Worm (Caenorhabditis elegans) whole organism, L1 larva: Measurements from ENCODE around the gene gmap-3.

Experiments
- C04F5.9 ChIP-seq: sonication (generic microtip); optimal IDR thresholded peaks from 2 replicates; lab custom pipeline; 2016; ENCODE audit warnings: missing genetic modification characterization, missing compliant biosample characterization
- C34B4.2 ChIP-seq: sonication (generic microtip); optimal IDR thresholded peaks from 2 replicates; lab custom pipeline; 2017; ENCODE audit warnings: mild to moderate bottlenecking, missing genetic modification characterization, missing compliant biosample characterization
- F16B12.6 ChIP-seq: fragments of 150-350 bp; optimal IDR thresholded peaks from 2 replicates; lab custom pipeline; 2014; ENCODE audit warnings: missing biosample characterization, missing genetic modification characterization
- Y116A8C.19 ChIP-seq: sonication (generic microtip); optimal IDR thresholded peaks from 2 replicates; lab custom pipeline; 2016; ENCODE audit warnings: missing compliant biosample characterization, missing genetic modification characterization, borderline replicate concordance
- aha-1 ChIP-seq: fragments of 150-350 bp; optimal IDR thresholded peaks from 2 replicates; lab custom pipeline; 2014; ENCODE audit warnings: missing biosample characterization, missing genetic modification characterization
- ama-1 ChIP-seq: fragments of 150-350 bp; optimal IDR thresholded peaks from 2 replicates; lab custom pipeline; 2014
- blmp-1 ChIP-seq: fragments of 150-350 bp; optimal IDR thresholded peaks from 2 replicates; lab custom pipeline; 2014; ENCODE audit warnings: missing biosample characterization, missing genetic modification characterization
- ceh-63 ChIP-seq: fragments of 200-800 bp; sonication (Bioruptor generic); optimal IDR thresholded peaks from 2 replicates; lab custom pipeline; 2018; ENCODE audit warnings: mild to moderate bottlenecking, missing genetic modification characterization, missing compliant biosample characterization
- ceh-90 ChIP-seq: sonication (generic microtip); optimal IDR thresholded peaks from 2 replicates; lab custom pipeline; 2016; ENCODE audit warnings: missing genetic modification characterization, missing compliant biosample characterization
- dpl-1 ChIP-seq, 3 experiments: fragments of 150-350 bp in 2 of 3; sonication (generic microtip) in 1 of 3; optimal IDR thresholded peaks; 2 replicates each; lab custom pipeline; 2014 to 2017; ENCODE audit warnings: missing biosample characterization in 3 of 3, missing genetic modification characterization in 3 of 3, missing genetic modification reagents in 3 of 3
- efl-1 ChIP-seq, 4 experiments: fragments of 150-350 bp; optimal IDR thresholded peaks in 3 of 4; peaks in 1 of 4; 1 replicate in 1 of 4; 2 replicates in 3 of 4; lab custom pipeline; 2014; ENCODE audit warnings: missing biosample characterization in 2 of 4, missing genetic modification characterization in 2 of 4, missing genetic modification reagents in 2 of 4
- efl-3 ChIP-seq: fragments of 200-800 bp; sonication (Bioruptor generic); optimal IDR thresholded peaks from 2 replicates; lab custom pipeline; 2018; ENCODE audit warnings: mild to moderate bottlenecking, missing genetic modification characterization, missing compliant biosample characterization
- egl-13 ChIP-seq: sonication (generic microtip); optimal IDR thresholded peaks from 2 replicates; lab custom pipeline; 2016; ENCODE audit warnings: missing genotype, missing genetic modification reagents, missing genetic modification characterization, missing compliant biosample characterization
- elt-2 ChIP-seq: sonication (generic microtip); optimal IDR thresholded peaks from 2 replicates; lab custom pipeline; 2016; ENCODE audit warnings: missing genetic modification characterization, mild to moderate bottlenecking, inconsistent platforms, missing compliant biosample characterization, missing genetic modification reagents
- elt-3 ChIP-seq, 6 experiments: fragments of 150-350 bp in 1 of 6; sonication (generic microtip); optimal IDR thresholded peaks; 2 replicates each; lab custom pipeline; 2017 to 2018; ENCODE audit warnings: missing biosample characterization in 6 of 6, missing genetic modification characterization in 6 of 6, inconsistent platforms in 1 of 6
- fkh-10 ChIP-seq: sonication (generic microtip); optimal IDR thresholded peaks from 2 replicates; lab custom pipeline; 2017; ENCODE audit warnings: missing biosample characterization, missing genetic modification reagents, missing genetic modification characterization
- fkh-8 ChIP-seq: sonication (generic microtip); optimal IDR thresholded peaks from 2 replicates; lab custom pipeline; 2016; ENCODE audit warnings: mild to moderate bottlenecking, missing genetic modification characterization, missing compliant biosample characterization
- jun-1 ChIP-seq: fragments of 150-350 bp; optimal IDR thresholded peaks from 2 replicates; lab custom pipeline; 2014; ENCODE audit warnings: missing biosample characterization, missing genetic modification reagents, missing genetic modification characterization
- lin-39 ChIP-seq: fragments of 150-350 bp; optimal IDR thresholded peaks from 2 replicates; lab custom pipeline; 2014; ENCODE audit warnings: missing biosample characterization, missing genetic modification reagents, missing genetic modification characterization
- mab-9 ChIP-seq: fragments of 200-800 bp; sonication (Bioruptor generic); IDR thresholded peaks from 2 replicates; pipeline ENCODE4 v1.3.6; 2022; ENCODE audit warnings: missing genetic modification reagents, missing genetic modification characterization, missing compliant biosample characterization
- mdl-1 ChIP-seq, 2 experiments: fragments of 150-350 bp; optimal IDR thresholded peaks; 2 replicates each; lab custom pipeline; 2014 to 2017; ENCODE audit warnings: missing biosample characterization in 2 of 2, missing genetic modification characterization in 2 of 2, inconsistent platforms in 1 of 2
- nhr-12 ChIP-seq: sonication (generic microtip); optimal IDR thresholded peaks from 2 replicates; lab custom pipeline; 2017; ENCODE audit warnings: missing biosample characterization, missing genetic modification characterization
- nhr-19 ChIP-seq: fragments of 200-800 bp; sonication (Bioruptor generic); conservative IDR thresholded peaks from 2 replicates; pipeline ENCODE4 v1.3.6; 2022; ENCODE audit warnings: missing genetic modification characterization, missing compliant biosample characterization
- nhr-28 ChIP-seq: fragments of 150-350 bp; optimal IDR thresholded peaks from 2 replicates; lab custom pipeline; 2014; ENCODE audit warnings: missing biosample characterization, missing genetic modification characterization
- nhr-71 ChIP-seq: sonication (generic microtip); optimal IDR thresholded peaks from 2 replicates; lab custom pipeline; 2016; ENCODE audit warnings: mild to moderate bottlenecking, missing genetic modification characterization, moderate library complexity, missing compliant biosample characterization
- nhr-77 ChIP-seq: fragments of 150-350 bp; optimal IDR thresholded peaks from 2 replicates; lab custom pipeline; 2014; ENCODE audit warnings: missing biosample characterization, missing genetic modification characterization
- nhr-84 ChIP-seq: sonication (generic microtip); optimal IDR thresholded peaks from 2 replicates; lab custom pipeline; 2017; ENCODE audit warnings: missing biosample characterization, missing genetic modification characterization
- nhr-85 ChIP-seq: sonication (generic microtip); peaks from one replicate; lab custom pipeline; 2016; ENCODE audit warnings: missing genetic modification characterization, inconsistent platforms, missing compliant biosample characterization
- nhr-90 ChIP-seq: sonication (generic microtip); optimal IDR thresholded peaks from 2 replicates; lab custom pipeline; 2016; ENCODE audit warnings: mild to moderate bottlenecking, missing genetic modification characterization, missing compliant biosample characterization; ENCODE audit not compliant: poor library complexity
- pag-3 ChIP-seq: sonication (generic microtip); optimal IDR thresholded peaks from 2 replicates; lab custom pipeline; 2017; ENCODE audit warnings: missing genetic modification characterization, mild to moderate bottlenecking, missing compliant biosample characterization, antibody characterized with exemption, borderline replicate concordance; ENCODE audit not compliant: insufficient read depth
- snu-23 ChIP-seq: sonication (generic microtip); optimal IDR thresholded peaks from 2 replicates; lab custom pipeline; 2016; ENCODE audit warnings: missing genetic modification characterization, missing compliant biosample characterization
- sox-4 ChIP-seq: sonication (generic microtip); optimal IDR thresholded peaks from 2 replicates; lab custom pipeline; 2016; ENCODE audit warnings: missing genetic modification characterization, missing compliant biosample characterization
- tbx-2 ChIP-seq: sonication (generic microtip); optimal IDR thresholded peaks from 2 replicates; lab custom pipeline; 2016; ENCODE audit warnings: missing genetic modification characterization, missing compliant biosample characterization
- tlp-1 ChIP-seq: fragments of 150-350 bp; optimal IDR thresholded peaks from 2 replicates; lab custom pipeline; 2014; ENCODE audit warnings: missing biosample characterization, missing genetic modification characterization
- unc-86 ChIP-seq: sonication (generic microtip); optimal IDR thresholded peaks from 2 replicates; lab custom pipeline; 2016; ENCODE audit warnings: missing genetic modification characterization, missing compliant biosample characterization
- unc-98 ChIP-seq: fragments of 200-800 bp; sonication (Bioruptor generic); IDR thresholded peaks from 2 replicates; pipeline ENCODE4 v1.3.6; 2022; ENCODE audit warnings: missing genetic modification characterization, missing compliant biosample characterization
- zag-1 ChIP-seq: fragments of 150-350 bp; optimal IDR thresholded peaks from 2 replicates; lab custom pipeline; 2014; ENCODE audit warnings: missing biosample characterization, missing genetic modification characterization
- ztf-11 ChIP-seq, 2 experiments: sonication (generic microtip); optimal IDR thresholded peaks; 2 replicates each; lab custom pipeline; 2016 to 2017; ENCODE audit warnings: missing genetic modification characterization in 2 of 2, missing biosample characterization in 1 of 2, missing compliant biosample characterization in 1 of 2

gmap-3 gene

ce11 chrX:12989205-12989604 lies 48.4 kb upstream of the gmap-3 start, which contains the start of gene F11C1.7 (continued):
- TF ChIP-seq nhr-84 (tag; lab: Kevin White, UChicago), result no peak
- no peak for TF ChIP-seq ceh-63 (GFP tag; lab: Kevin White, UChicago)
- TF ChIP-seq tbx-2 (tag; lab: Kevin White, UChicago), result no peak
- no peak for TF ChIP-seq Y116A8C.19 (tag; lab: Kevin White, UChicago)
- TF ChIP-seq tlp-1 (tag; lab: Kevin White, UChicago), result no peak
- TF ChIP-seq dpl-1 (GFP tag; optimal IDR thresholded peaks at IDR 0.05; lab: Kevin White, UChicago), result no peak
- TF ChIP-seq blmp-1 (tag; lab: Kevin White, UChicago), result no peak
- no peak for TF ChIP-seq unc-98 (GFP tag; lab: Robert Waterston, UW)
- no peak for TF ChIP-seq efl-3 (GFP tag; lab: Kevin White, UChicago)
- TF ChIP-seq elt-3 (tag; optimal IDR thresholded peaks at IDR 0.05; lab: Kevin White, UChicago), result no peak
- TF ChIP-seq unc-86 (tag; lab: Kevin White, UChicago), result no peak
- no peak for TF ChIP-seq C34B4.2 (tag; lab: Kevin White, UChicago)
- no peak for TF ChIP-seq nhr-90 (tag; lab: Kevin White, UChicago)
- no peak for TF ChIP-seq nhr-12
- TF ChIP-seq zag-1 (tag; lab: Kevin White, UChicago), result no peak
- no peak for TF ChIP-seq F16B12.6
- no peak for TF ChIP-seq lin-39 (tag; lab: Kevin White, UChicago)
- TF ChIP-seq jun-1 (tag; lab: Kevin White, UChicago), result no peak
- TF ChIP-seq ama-1 (lab: Kevin White, UChicago), result no peak
- no peak for TF ChIP-seq C04F5.9 (tag; lab: Kevin White, UChicago)
- no peak for TF ChIP-seq nhr-28 (tag; lab: Kevin White, UChicago)
- TF ChIP-seq mdl-1 (tag; optimal IDR thresholded peaks at IDR 0.05; lab: Kevin White, UChicago), result no peak
- TF ChIP-seq aha-1, result no peak
- TF ChIP-seq efl-1 (optimal IDR thresholded peaks at IDR 0.05; lab: Kevin White, UChicago), result peak in 1 of 2 experiments; percentile 37
- no peak for TF ChIP-seq efl-1 (GFP tag; optimal IDR thresholded peaks at IDR 0.05 in 1 of 2; lab: Kevin White, UChicago)
- TF ChIP-seq nhr-77 (tag; lab: Kevin White, UChicago), result no peak
- TF ChIP-seq sox-4 (tag; lab: Kevin White, UChicago), result no peak
- no peak for TF ChIP-seq mab-9 (GFP tag; lab: Robert Waterston, UW)
- no peak for TF ChIP-seq ceh-90
- no peak for TF ChIP-seq nhr-19 (GFP tag; lab: Robert Waterston, UW)
- no peak for TF ChIP-seq pag-3
- no peak for TF ChIP-seq ztf-11 (tag; optimal IDR thresholded peaks at IDR 0.05; lab: Kevin White, UChicago)
- TF ChIP-seq fkh-10 (GFP tag; lab: Kevin White, UChicago), result no peak
- peak; percentile 10 for TF ChIP-seq snu-23 (GFP tag; lab: Kevin White, UChicago)
- TF ChIP-seq egl-13 (tag; lab: Kevin White, UChicago), result no peak

ce11 chrX:12987119-12987518 lies 46.4 kb upstream of the gmap-3 start, which contains the start of gene mff-1:
mff-1 (minus strand) TSS chrX:12987219.
- TF ChIP-seq nhr-77 (tag; lab: Kevin White, UChicago), result no peak
- TF ChIP-seq nhr-85 (tag; lab: Kevin White, UChicago), result peak; percentile 17
- TF ChIP-seq nhr-71 (tag; lab: Kevin White, UChicago), result peak; percentile 6
- TF ChIP-seq fkh-8, result no peak
- no peak for TF ChIP-seq nhr-28 (tag; lab: Kevin White, UChicago)

- TF ChIP-seq aha-1 (no peak), elt-2 (tag; lab: Kevin White, UChicago) (peak; percentile 11), C04F5.9 (tag; lab: Kevin White, UChicago) (no peak), nhr-90 (tag; lab: Kevin White, UChicago) (no peak)
- TF ChIP-seq, all 84 proteins: peak for 1
These were observed 42.0 kb upstream of the gmap-3 start for ce11 chrX:12982725-12983124.
